Worm (Caenorhabditis elegans): ENCODE results near the gene scl-6.

ce11 chrIV:13027801-13028641 lies 40.5 kb upstream of the scl-6 start:
- TF ChIP-seq hmg-4 (GFP tag; optimal IDR thresholded peaks at IDR 0.05) (peak; percentile 16), ets-7 (tag; optimal IDR thresholded peaks at IDR 0.05) (no peak), ama-1 (optimal IDR thresholded peaks at IDR 0.05) (no peak), hnd-1 (tag; optimal IDR thresholded peaks at IDR 0.05) (no peak), ceh-36 (tag; optimal IDR thresholded peaks at IDR 0.05) (no peak), tra-4 (tag; optimal IDR thresholded peaks at IDR 0.05) (no peak), scrt-1 (GFP tag; IDR thresholded peaks at IDR 0.05) (no peak), pes-1 (GFP tag; IDR thresholded peaks at IDR 0.05) (no peak), B0310.2 (tag; optimal IDR thresholded peaks at IDR 0.05) (no peak), flt-1 (GFP tag; IDR thresholded peaks at IDR 0.05) (no peak), tbx-11 (GFP tag; IDR thresholded peaks at IDR 0.05) (no peak), sea-1 (GFP tag; conservative IDR thresholded peaks at IDR 0.05) (0 out of 2 replicates have a peak, but pooled peaks have one; percentile 18), tbx-37 (GFP tag; conservative IDR thresholded peaks at IDR 0.05) (no peak)
